Fruit fly (Drosophila melanogaster) whole organism, embryonic: ENCODE measurements around the gene CG13024.

Experiments
- ATbp ChIP-seq: fragments of 200-800 bp; sonication (Bioruptor generic); optimal IDR thresholded peaks from 2 replicates; lab custom pipeline; 2017; ENCODE audit warnings: missing biosample characterization, mild to moderate bottlenecking, missing genetic modification characterization, missing genetic modification reagents
- Atf3 ChIP-seq: fragments of 200-800 bp; sonication (Bioruptor generic); optimal IDR thresholded peaks from 3 replicates; lab custom pipeline; 2016; ENCODE audit warnings: missing biosample characterization, missing genetic modification characterization
- B-H2 ChIP-seq: fragments of 200-800 bp; sonication (Bioruptor generic); optimal IDR thresholded peaks from 2 replicates; lab custom pipeline; 2018; ENCODE audit warnings: missing biosample characterization, mild to moderate bottlenecking, missing genetic modification characterization
- CG10431 ChIP-seq: fragments of 200-800 bp; sonication (Bioruptor generic); optimal IDR thresholded peaks from 3 replicates; lab custom pipeline; 2018; ENCODE audit warnings: missing biosample characterization, mild to moderate bottlenecking, missing genetic modification characterization
- CG12769 ChIP-seq: fragments of 200-800 bp; sonication (Bioruptor generic); optimal IDR thresholded peaks from 2 replicates; lab custom pipeline; 2019; ENCODE audit warnings: missing biosample characterization, mild to moderate bottlenecking, missing genetic modification characterization, moderate library complexity
- CG13424 ChIP-seq: fragments of 200-800 bp; sonication (Bioruptor generic); optimal IDR thresholded peaks from 2 replicates; lab custom pipeline; 2019; ENCODE audit warnings: missing biosample characterization, mild to moderate bottlenecking, missing genetic modification characterization, moderate library complexity
- CG14014 ChIP-seq: fragments of 200-800 bp; sonication (Bioruptor generic); IDR thresholded peaks from 2 replicates; pipeline ENCODE4 v1.3.6; 2022; ENCODE audit warnings: missing biosample characterization, missing genetic modification characterization
- CG14860 ChIP-seq: fragments of 200-800 bp; sonication (Bioruptor generic); IDR thresholded peaks from 3 replicates; pipeline ENCODE4 v1.3.6; 2022; ENCODE audit warnings: missing biosample characterization, missing genetic modification characterization; ENCODE audit not compliant: partially characterized antibody
- CG15011 ChIP-seq: fragments of 200-800 bp; sonication (Bioruptor generic); optimal IDR thresholded peaks from 3 replicates; lab custom pipeline; 2018; ENCODE audit warnings: missing biosample characterization, mild to moderate bottlenecking, missing genetic modification characterization
- CG17568 ChIP-seq: fragments of 200-800 bp; sonication (Bioruptor generic); optimal IDR thresholded peaks from 2 replicates; lab custom pipeline; 2018; ENCODE audit warnings: missing biosample characterization, mild to moderate bottlenecking, missing genetic modification characterization, moderate library complexity
- CG2199 ChIP-seq: fragments of 200-800 bp; sonication (Bioruptor generic); IDR thresholded peaks from 3 replicates; pipeline ENCODE4 v1.3.6; 2022; ENCODE audit warnings: missing biosample characterization, missing genetic modification characterization
- CG30403 ChIP-seq: fragments of 200-800 bp; sonication (Bioruptor generic); optimal IDR thresholded peaks from 3 replicates; lab custom pipeline; 2016; ENCODE audit warnings: missing biosample characterization, missing genetic modification characterization
- CG31388 ChIP-seq: fragments of 200-800 bp; sonication (Bioruptor generic); optimal IDR thresholded peaks from 2 replicates; lab custom pipeline; 2016; ENCODE audit warnings: missing biosample characterization, missing genetic modification characterization
- CG34376 ChIP-seq: fragments of 200-800 bp; sonication (Bioruptor generic); optimal IDR thresholded peaks from 2 replicates; lab custom pipeline; 2018; ENCODE audit warnings: missing biosample characterization, mild to moderate bottlenecking, missing genetic modification characterization
- CG6765 ChIP-seq: fragments of 200-800 bp; sonication (Bioruptor generic); optimal IDR thresholded peaks from 3 replicates; lab custom pipeline; 2017; ENCODE audit warnings: missing biosample characterization, mild to moderate bottlenecking, missing genetic modification characterization
- CG9215 ChIP-seq: fragments of 200-800 bp; sonication (Bioruptor generic); IDR thresholded peaks from 2 replicates; pipeline ENCODE4 v1.3.6; 2022; ENCODE audit warnings: missing biosample characterization, missing genetic modification characterization
- CG9932 ChIP-seq: fragments of 200-800 bp; sonication (Bioruptor generic); IDR thresholded peaks from 2 replicates; pipeline ENCODE4 v1.3.6; 2022; ENCODE audit warnings: missing biosample characterization, missing genetic modification characterization
- Camta ChIP-seq: fragments of 200-800 bp; sonication (Bioruptor generic); optimal IDR thresholded peaks from 2 replicates; lab custom pipeline; 2016; ENCODE audit warnings: missing biosample characterization, missing genetic modification characterization
- Dbx ChIP-seq: fragments of 200-800 bp; sonication (Bioruptor generic); IDR thresholded peaks from 3 replicates; pipeline ENCODE4 v1.3.6; 2022; ENCODE audit warnings: missing biosample characterization, missing genetic modification characterization
- Dip3 ChIP-seq: fragments of 200-800 bp; sonication (Bioruptor generic); optimal IDR thresholded peaks from 3 replicates; lab custom pipeline; 2016; ENCODE audit warnings: missing biosample characterization, missing genetic modification characterization
- E2f2 ChIP-seq: fragments of 200-800 bp; sonication (Bioruptor generic); IDR thresholded peaks from 2 replicates; pipeline ENCODE4 v1.3.6; 2022; ENCODE audit warnings: missing biosample characterization, missing genetic modification characterization
- Ets97D ChIP-seq: fragments of 200-800 bp; sonication (Bioruptor generic); optimal IDR thresholded peaks from 3 replicates; lab custom pipeline; 2016; ENCODE audit warnings: missing biosample characterization, missing genetic modification characterization
- Gug ChIP-seq: fragments of 200-800 bp; sonication (Bioruptor generic); IDR thresholded peaks from 4 replicates; pipeline ENCODE4 v1.3.6; 2022; ENCODE audit warnings: missing biosample characterization, missing genetic modification characterization
- Hmr ChIP-seq: fragments of 200-800 bp; sonication (Bioruptor generic); optimal IDR thresholded peaks from 3 replicates; lab custom pipeline; 2017; ENCODE audit warnings: mild to moderate bottlenecking, missing biosample characterization, missing genetic modification reagents, missing genetic modification characterization
- Lpt ChIP-seq: fragments of >200 bp; optimal IDR thresholded peaks from 2 replicates; lab custom pipeline; 2018; ENCODE audit warnings: missing biosample characterization, missing genetic modification characterization
- MTF-1 ChIP-seq: fragments of 200-800 bp; sonication (Bioruptor generic); optimal IDR thresholded peaks from 2 replicates; lab custom pipeline; 2018; ENCODE audit warnings: missing biosample characterization, mild to moderate bottlenecking, missing genetic modification characterization, borderline replicate concordance
- Nf-YC ChIP-seq: fragments of 200-800 bp; optimal IDR thresholded peaks from 3 replicates; lab custom pipeline; 2019; ENCODE audit warnings: missing biosample characterization, mild to moderate bottlenecking, missing genetic modification characterization, moderate library complexity
- Scr ChIP-seq: fragments of 200-800 bp; sonication (Bioruptor generic); IDR thresholded peaks from 2 replicates; pipeline ENCODE4 v1.3.6; 2022; ENCODE audit warnings: missing biosample characterization, missing genetic modification characterization; ENCODE audit not compliant: partially characterized antibody
- Sry-β ChIP-seq: fragments of 200-800 bp; sonication (Bioruptor generic); optimal IDR thresholded peaks from 2 replicates; lab custom pipeline; 2018; ENCODE audit warnings: missing biosample characterization, mild to moderate bottlenecking, missing genetic modification characterization, moderate library complexity
- ac ChIP-seq: fragments of 200-800 bp; sonication (Bioruptor generic); optimal IDR thresholded peaks from 3 replicates; lab custom pipeline; 2017; ENCODE audit warnings: missing biosample characterization, mild to moderate bottlenecking, missing genetic modification characterization
- amos ChIP-seq: fragments of 200-800 bp; sonication (Bioruptor generic); IDR thresholded peaks from 2 replicates; pipeline ENCODE4 v1.3.6; 2022; ENCODE audit warnings: missing biosample characterization, missing genetic modification characterization; ENCODE audit not compliant: partially characterized antibody
- ap ChIP-seq: fragments of 200-800 bp; sonication (Bioruptor generic); IDR thresholded peaks from 2 replicates; pipeline ENCODE4 v1.3.6; 2022; ENCODE audit warnings: missing biosample characterization, missing genetic modification characterization
- corto ChIP-seq: fragments of 200-800 bp; sonication (Bioruptor generic); optimal IDR thresholded peaks from 2 replicates; lab custom pipeline; 2016; ENCODE audit warnings: missing biosample characterization, mild to moderate bottlenecking, missing genetic modification characterization, moderate library complexity
- fd102C ChIP-seq: fragments of 200-800 bp; sonication (Bioruptor generic); optimal IDR thresholded peaks from 2 replicates; lab custom pipeline; 2018; ENCODE audit warnings: missing biosample characterization, mild to moderate bottlenecking, missing genetic modification characterization, moderate library complexity
- fd96Cb ChIP-seq: fragments of 200-800 bp; sonication (Bioruptor generic); optimal IDR thresholded peaks from 2 replicates; lab custom pipeline; 2018; ENCODE audit warnings: missing biosample characterization, mild to moderate bottlenecking, missing genetic modification characterization, moderate library complexity
- grn ChIP-seq: fragments of 200-800 bp; sonication (Bioruptor generic); optimal IDR thresholded peaks from 3 replicates; lab custom pipeline; 2017; ENCODE audit warnings: missing biosample characterization, missing genetic modification characterization
- hb ChIP-seq: fragments of 200-800 bp; sonication (Bioruptor generic); IDR thresholded peaks from 3 replicates; pipeline ENCODE4 v1.3.6; 2022; ENCODE audit warnings: missing biosample characterization, missing genetic modification characterization; ENCODE audit not compliant: partially characterized antibody
- hth ChIP-seq: fragments of >200 bp; optimal IDR thresholded peaks from 2 replicates; lab custom pipeline; 2017; ENCODE audit warnings: inconsistent platforms
- lbe ChIP-seq: fragments of 200-800 bp; sonication (Bioruptor generic); optimal IDR thresholded peaks from 2 replicates; lab custom pipeline; 2016; ENCODE audit warnings: missing biosample characterization, mild to moderate bottlenecking, missing genetic modification characterization
- lilli ChIP-seq: fragments of 200-800 bp; sonication (Bioruptor generic); optimal IDR thresholded peaks from 3 replicates; lab custom pipeline; 2016; ENCODE audit warnings: missing biosample characterization, missing genetic modification characterization
- lmd ChIP-seq: fragments of 200-800 bp; sonication (Bioruptor generic); IDR thresholded peaks from 2 replicates; pipeline ENCODE4 v1.3.6; 2022; ENCODE audit warnings: missing biosample characterization, missing genetic modification characterization
- rib ChIP-seq: fragments of 200-800 bp; sonication (Bioruptor generic); IDR thresholded peaks from 2 replicates; pipeline ENCODE4 v1.3.6; 2022; ENCODE audit warnings: missing biosample characterization, missing genetic modification characterization
- schlank ChIP-seq: fragments of 200-800 bp; sonication (Bioruptor generic); optimal IDR thresholded peaks from 2 replicates; lab custom pipeline; 2018; ENCODE audit warnings: missing biosample characterization, mild to moderate bottlenecking, missing genetic modification characterization
- sens-2 ChIP-seq: fragments of 200-800 bp; sonication (Bioruptor generic); IDR thresholded peaks from 2 replicates; pipeline ENCODE4 v1.3.6; 2022; ENCODE audit warnings: missing biosample characterization, missing genetic modification characterization
- sob ChIP-seq: fragments of 200-800 bp; sonication (Bioruptor generic); IDR thresholded peaks from 2 replicates; pipeline ENCODE4 v1.3.6; 2022; ENCODE audit warnings: missing biosample characterization, missing genetic modification characterization
- tna ChIP-seq: fragments of 200-800 bp; sonication (Bioruptor generic); IDR thresholded peaks from 2 replicates; pipeline ENCODE4 v1.3.6; 2022; ENCODE audit warnings: missing biosample characterization, missing genetic modification characterization; ENCODE audit not compliant: partially characterized antibody
- ttk ChIP-seq: fragments of 200-800 bp; sonication (Bioruptor generic); IDR thresholded peaks from 2 replicates; pipeline ENCODE4 v2.1.2; 2022; ENCODE audit warnings: missing biosample characterization, missing genetic modification characterization
- zfh2 ChIP-seq: fragments of 200-800 bp; sonication (Bioruptor generic); optimal IDR thresholded peaks from 2 replicates; lab custom pipeline; 2016; ENCODE audit warnings: missing biosample characterization, missing genetic modification characterization

The CG13024 gene

dm6 chr3L:16854387-16855033 is 25.6 kb upstream of the CG13024 start (continued):
- TF ChIP-seq E2f2 (GFP tag; lab: Robert Waterston, UW) = no peak
- no peak for TF ChIP-seq Gug (GFP tag; lab: Robert Waterston, UW)
- no peak for TF ChIP-seq Dip3 (GFP tag; lab: Kevin White, UChicago)
- TF ChIP-seq lbe (GFP tag; lab: Kevin White, UChicago) = no peak
- TF ChIP-seq rib (GFP tag; lab: Robert Waterston, UW) = no peak
- TF ChIP-seq grn (GFP tag; lab: Kevin White, UChicago) = no peak
- no peak for TF ChIP-seq ttk (GFP tag; lab: Robert Waterston, UW)
- no peak for TF ChIP-seq zfh2
- no peak for TF ChIP-seq sens-2 (GFP tag; lab: Robert Waterston, UW)
- TF ChIP-seq Hmr (GFP tag; lab: Kevin White, UChicago) = no peak
- TF ChIP-seq CG31388 (GFP tag; lab: Kevin White, UChicago) = no peak
- TF ChIP-seq CG9932 (GFP tag; lab: Robert Waterston, UW) = no peak
- TF ChIP-seq ac (GFP tag; lab: Kevin White, UChicago) = no peak
- no peak for TF ChIP-seq fd96Cb (tag; lab: Kevin White, UChicago)
- no peak for TF ChIP-seq CG30403 (GFP tag; lab: Kevin White, UChicago)
- 0 out of 2 replicates have a peak, but pooled peaks have one; percentile 20 for TF ChIP-seq CG14014 (GFP tag; lab: Robert Waterston, UW)
- no peak for TF ChIP-seq fd102C
- no peak for TF ChIP-seq Atf3 (GFP tag; lab: Kevin White, UChicago)
- TF ChIP-seq tna (GFP tag; lab: Robert Waterston, UW) = no peak
- TF ChIP-seq MTF-1 = no peak
- TF ChIP-seq sob = 0 out of 2 replicates have a peak, but pooled peaks have one; percentile 34
- TF ChIP-seq Nf-YC (tag; lab: Kevin White, UChicago) = no peak
- TF ChIP-seq CG2199 (GFP tag; lab: Robert Waterston, UW) = 0 out of 3 replicates have a peak, but pooled peaks have one; percentile 9
- peak; percentile 99 for TF ChIP-seq CG10431 (GFP tag; lab: Kevin White, UChicago)
- TF ChIP-seq hth = no peak
- TF ChIP-seq Dbx = no peak
- no peak for TF ChIP-seq CG17568 (GFP tag; lab: Kevin White, UChicago)
- TF ChIP-seq ATbp (GFP tag; lab: Kevin White, UChicago) = no peak
- no peak for TF ChIP-seq schlank (tag; lab: Kevin White, UChicago)
- no peak for TF ChIP-seq CG12769
- TF ChIP-seq CG34376 (GFP tag; lab: Kevin White, UChicago) = no peak
- TF ChIP-seq Lpt (GFP tag; lab: Kevin White, UChicago) = no peak
- TF ChIP-seq Sry-β (GFP tag; lab: Kevin White, UChicago) = no peak
- TF ChIP-seq ap = no peak

DNA sequence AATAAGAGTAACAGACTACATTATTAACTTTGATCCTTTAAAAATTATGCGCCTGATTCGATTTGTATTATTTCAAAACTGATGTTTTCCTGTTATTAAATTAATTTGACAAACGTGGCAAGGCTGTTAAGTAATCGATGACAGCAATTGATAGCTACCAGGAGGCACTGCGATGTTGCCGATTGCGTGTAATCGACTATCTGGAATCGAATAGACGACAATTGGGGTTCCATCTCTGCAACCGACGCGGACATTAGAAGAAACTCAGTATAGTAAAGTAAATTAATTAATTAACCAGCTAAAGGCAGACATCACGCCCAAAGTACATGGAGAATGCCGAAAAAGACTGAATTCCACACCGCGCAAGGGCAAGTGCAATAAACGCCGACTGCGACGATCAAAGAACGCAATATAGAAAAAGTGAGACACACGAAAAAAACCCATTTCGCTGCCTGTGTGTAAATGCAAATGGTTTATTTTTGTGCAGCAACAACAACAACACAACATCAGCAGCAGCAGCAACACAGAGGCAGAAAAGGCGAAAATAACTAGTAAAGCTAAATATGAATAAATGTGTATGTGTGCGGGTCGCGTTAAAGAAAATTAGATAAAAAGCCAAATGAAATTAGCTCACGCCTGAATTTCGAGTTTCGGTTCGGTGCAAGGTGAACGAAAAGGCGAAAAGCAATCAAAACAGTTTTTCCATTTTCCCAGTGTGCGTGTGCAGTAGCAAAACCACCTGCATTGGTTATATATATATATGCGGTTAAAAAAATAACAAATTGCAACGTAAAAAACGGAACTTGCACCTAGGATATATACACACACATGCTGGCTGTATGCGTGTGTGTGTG is 24.9 kb upstream of the CG13024 start, which contains the start of gene sina:
TSS of gene sina (plus strand) at position 219 of the 854 bp plus-strand sequence.
- TF ChIP-seq Scr (peak; percentile 75), CG14860 (GFP tag; lab: Robert Waterston, UW) (peak; percentile 81), Camta (peak; percentile 27), corto (GFP tag; lab: Kevin White, UChicago) (no peak), CG30403 (GFP tag; lab: Kevin White, UChicago) (peak; percentile 26), Dbx (peak; percentile 41; the same call in 1 of the 3 replicates), hb (GFP tag; lab: Robert Waterston, UW) (peak; percentile 88), Ets97D (GFP tag; lab: Kevin White, UChicago) (peak; percentile 81), lmd (GFP tag; lab: Robert Waterston, UW) (no peak), CG13424 (tag; lab: Kevin White, UChicago) (peak; percentile 35), amos (peak; percentile 82), CG15011 (GFP tag; lab: Kevin White, UChicago) (no peak), B-H2 (peak; percentile 44), lilli (peak; percentile 52), CG9215 (GFP tag; lab: Robert Waterston, UW) (no peak), CG6765 (GFP tag; lab: Kevin White, UChicago) (peak; percentile 38), CG34376 (GFP tag; lab: Kevin White, UChicago) (peak; percentile 5)
